Fruit fly (Drosophila melanogaster): Measurements from ENCODE around the gene Nep2.

Nep2 gene

DNA sequence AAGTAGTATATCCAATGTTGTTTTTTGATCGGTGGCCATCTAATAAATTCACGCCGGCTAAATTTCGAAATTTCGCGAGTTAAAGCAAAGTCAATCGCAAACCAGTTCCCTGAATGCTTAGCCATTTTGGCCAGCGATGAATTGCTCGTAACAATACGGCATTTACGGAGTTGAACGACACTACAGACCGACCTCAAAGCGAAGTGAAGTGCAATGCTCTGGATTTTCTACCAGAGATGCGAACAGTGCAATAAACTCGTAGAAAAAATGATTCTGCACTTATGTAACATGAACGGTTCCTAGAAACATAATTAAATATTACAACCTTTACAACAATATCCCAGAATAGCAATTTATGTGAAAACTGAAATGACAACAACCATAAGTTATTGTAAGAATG is 6.3 kb downstream of the Nep2 start:
- TF ChIP-seq Pif1A (GFP tag; optimal IDR thresholded peaks at IDR 0.05), result no peak
- TF ChIP-seq EcR (GFP tag; optimal IDR thresholded peaks at IDR 0.05), result peak; percentile 84

- TF ChIP-seq Ets98B (GFP tag; IDR thresholded peaks at IDR 0.05), result 0 out of 2 replicates have a peak, but pooled peaks have one; percentile 20
- TF ChIP-seq CG4496 (GFP tag; IDR thresholded peaks at IDR 0.05), result peak; percentile 59; the same call in 1 of the 3 replicates
- no peak for TF ChIP-seq CG14655 (GFP tag; optimal IDR thresholded peaks at IDR 0.05)
- 0 out of 3 replicates have a peak, but pooled peaks have one; percentile 42 for TF ChIP-seq fd96Ca (GFP tag; IDR thresholded peaks at IDR 0.05)
- TF ChIP-seq CG12605 (GFP tag; IDR thresholded peaks at IDR 0.05), result 0 out of 2 replicates have a peak, but pooled peaks have one; percentile 15
- TF ChIP-seq CG32121 (GFP tag; IDR thresholded peaks at IDR 0.05), result peak; percentile 65
These were observed 7.3 kb downstream of the Nep2 start for dm6 chr3R:4724323-4724832.

- no peak for TF ChIP-seq CG17806 (tag; optimal IDR thresholded peaks at IDR 0.05)
- TF ChIP-seq CG10348 (GFP tag; IDR thresholded peaks at IDR 0.05), result no peak
- TF ChIP-seq CG32121 (GFP tag; IDR thresholded peaks at IDR 0.05), result no peak
- TF ChIP-seq Snoo (tag; optimal IDR thresholded peaks at IDR 0.05), result no peak
- no peak for TF ChIP-seq Ets98B (GFP tag; IDR thresholded peaks at IDR 0.05)
- TF ChIP-seq CG15710 (tag; optimal IDR thresholded peaks at IDR 0.05), result no peak
- TF ChIP-seq Pif1B (GFP tag; optimal IDR thresholded peaks at IDR 0.05), result no peak
These were observed 14.1 kb downstream of the Nep2 start for dm6 chr3R:4717586-4717985.

dm6 chr3R:4713775-4714360 is 17.8 kb downstream of the Nep2 start, which contains the start of gene eIF3f1:
Gene eIF3f1, minus strand, starts transcription at chr3R:4714182.
- TF ChIP-seq CG17806 (tag; optimal IDR thresholded peaks at IDR 0.05) (no peak), Ets98B (GFP tag; IDR thresholded peaks at IDR 0.05) (0 out of 2 replicates have a peak, but pooled peaks have one; percentile 22), CG15710 (tag; optimal IDR thresholded peaks at IDR 0.05) (no peak), D1 (tag; optimal IDR thresholded peaks at IDR 0.05) (no peak), EcR (GFP tag; optimal IDR thresholded peaks at IDR 0.05) (peak; percentile 56), CG8301 (tag; optimal IDR thresholded peaks at IDR 0.05) (no peak)

DNA sequence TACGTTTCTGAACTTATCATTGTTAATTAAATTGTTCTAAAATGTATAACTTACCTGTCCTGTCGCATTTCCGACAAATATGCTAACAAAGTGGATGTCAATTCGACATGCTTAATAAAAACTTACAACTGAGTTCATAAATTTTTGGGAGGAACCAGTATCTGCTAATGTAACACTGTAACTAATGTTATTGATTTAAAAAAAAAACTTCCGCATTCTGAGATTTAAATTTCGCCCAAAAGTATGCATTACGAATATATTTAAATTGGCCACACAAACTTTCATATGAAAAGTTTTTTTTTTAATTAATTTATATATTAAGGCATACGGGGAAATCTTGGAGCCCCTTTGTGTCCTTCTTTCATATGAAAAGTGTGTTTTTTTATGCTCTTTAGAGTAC is 19.6 kb downstream of the Nep2 start:
- TF ChIP-seq CG9948 (tag; optimal IDR thresholded peaks at IDR 0.05), result no peak
- TF ChIP-seq CG17806 (tag; optimal IDR thresholded peaks at IDR 0.05), result no peak
- TF ChIP-seq CG15710 (tag; optimal IDR thresholded peaks at IDR 0.05), result no peak
- no peak for TF ChIP-seq CG4496 (GFP tag; IDR thresholded peaks at IDR 0.05)
- TF ChIP-seq CG13204 (GFP tag; optimal IDR thresholded peaks at IDR 0.05), result no peak
- TF ChIP-seq rn (GFP tag; IDR thresholded peaks at IDR 0.05), result no peak
- TF ChIP-seq fd96Ca (GFP tag; IDR thresholded peaks at IDR 0.05), result no peak
- no peak for TF ChIP-seq CG8159 (tag; optimal IDR thresholded peaks at IDR 0.05)
- TF ChIP-seq CG8301 (tag; optimal IDR thresholded peaks at IDR 0.05), result no peak
- TF ChIP-seq EcR (GFP tag; optimal IDR thresholded peaks at IDR 0.05), result no peak
- no peak for TF ChIP-seq Ets98B (GFP tag; IDR thresholded peaks at IDR 0.05)

DNA sequence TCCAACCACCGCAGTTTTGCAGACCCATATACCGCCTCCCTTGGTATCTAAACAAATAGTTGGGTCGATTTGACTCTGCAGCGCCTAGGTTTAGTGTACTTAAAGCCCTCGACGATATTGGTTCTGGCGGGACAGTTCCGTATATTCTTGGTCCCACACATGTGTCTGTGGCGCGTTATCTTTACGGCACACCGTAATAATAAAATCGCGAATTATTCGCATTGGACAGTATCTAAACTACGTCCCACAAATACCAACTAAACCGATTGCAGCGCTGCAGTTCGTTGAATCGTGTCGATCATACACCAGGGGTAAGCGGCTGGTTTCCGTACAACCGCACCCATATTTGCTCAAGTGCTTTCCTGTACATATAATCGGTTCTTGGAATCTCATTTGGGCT is 25.6 kb downstream of the Nep2 start:
- TF ChIP-seq CG4496 (GFP tag; IDR thresholded peaks at IDR 0.05), result 0 out of 3 replicates have a peak, but pooled peaks have one; percentile 32
- TF ChIP-seq CG14655 (GFP tag; optimal IDR thresholded peaks at IDR 0.05), result no peak
- TF ChIP-seq Pif1B (GFP tag; optimal IDR thresholded peaks at IDR 0.05), result no peak
- TF ChIP-seq CG13204 (GFP tag; optimal IDR thresholded peaks at IDR 0.05), result no peak
- TF ChIP-seq CG12605 (GFP tag; IDR thresholded peaks at IDR 0.05), result no peak

DNA sequence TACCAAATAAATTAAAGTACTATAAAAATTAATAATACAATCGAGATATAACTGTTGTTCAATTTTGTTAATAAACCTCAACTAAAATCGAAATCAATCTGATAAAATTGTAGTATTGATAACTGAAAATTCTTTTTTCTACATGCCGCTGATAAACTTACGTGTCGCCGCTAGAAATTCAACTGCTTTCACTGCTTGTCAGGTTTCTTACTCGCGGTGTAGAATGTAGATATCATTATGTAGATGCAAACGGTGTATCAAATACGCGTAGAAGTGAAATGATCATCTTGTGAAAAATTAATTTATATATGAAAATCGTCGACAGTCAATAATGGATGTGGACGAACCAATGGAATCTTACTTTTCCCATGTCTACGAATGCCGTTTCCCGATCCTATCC is 26.5 kb downstream of the Nep2 start:
- TF ChIP-seq Snoo (tag; optimal IDR thresholded peaks at IDR 0.05), result no peak

dm6 chr3R:4694805-4695204 is 36.9 kb downstream of the Nep2 start:
- TF ChIP-seq CG12605 (GFP tag; IDR thresholded peaks at IDR 0.05) (no peak), gl (tag; optimal IDR thresholded peaks at IDR 0.05) (no peak), CG8159 (tag; optimal IDR thresholded peaks at IDR 0.05) (no peak), CG34367 (tag; optimal IDR thresholded peaks at IDR 0.05) (no peak), Snoo (tag; optimal IDR thresholded peaks at IDR 0.05) (no peak), CG8301 (tag; optimal IDR thresholded peaks at IDR 0.05) (no peak), Pif1A (GFP tag; optimal IDR thresholded peaks at IDR 0.05) (no peak), CG9948 (tag; optimal IDR thresholded peaks at IDR 0.05) (no peak)

Measured in whole organism, pupa.